Worm (Caenorhabditis elegans): ENCODE results near the gene pas-2.

DNA sequence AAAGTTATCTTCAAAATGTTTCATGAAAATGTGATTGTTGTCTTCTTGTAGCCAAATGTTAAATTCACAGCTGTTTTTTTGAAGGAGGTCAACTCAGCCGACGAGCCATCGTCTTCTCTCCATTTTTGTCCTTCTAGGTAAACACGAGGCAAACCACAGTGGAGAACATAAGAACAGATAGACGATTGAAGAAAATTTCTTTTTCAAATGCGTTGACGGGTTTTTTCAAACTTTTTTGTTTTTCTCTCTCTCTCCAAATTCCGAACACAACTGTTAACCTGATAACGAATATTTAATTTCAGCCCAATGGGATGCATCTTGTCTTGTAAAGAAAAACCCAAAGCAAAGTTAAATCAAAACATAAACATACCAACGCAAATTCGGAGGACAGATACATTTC lies 25.3 kb downstream of the pas-2 start, which contains the start of gene D1054.19:
- no peak for TF ChIP-seq klf-2 (GFP tag; conservative IDR thresholded peaks at IDR 0.05)
- no peak for TF ChIP-seq tab-1 (GFP tag; IDR thresholded peaks at IDR 0.05)
